Worm (Caenorhabditis elegans): ENCODE measurements around the gene hsp-60.

hsp-60 gene

DNA sequence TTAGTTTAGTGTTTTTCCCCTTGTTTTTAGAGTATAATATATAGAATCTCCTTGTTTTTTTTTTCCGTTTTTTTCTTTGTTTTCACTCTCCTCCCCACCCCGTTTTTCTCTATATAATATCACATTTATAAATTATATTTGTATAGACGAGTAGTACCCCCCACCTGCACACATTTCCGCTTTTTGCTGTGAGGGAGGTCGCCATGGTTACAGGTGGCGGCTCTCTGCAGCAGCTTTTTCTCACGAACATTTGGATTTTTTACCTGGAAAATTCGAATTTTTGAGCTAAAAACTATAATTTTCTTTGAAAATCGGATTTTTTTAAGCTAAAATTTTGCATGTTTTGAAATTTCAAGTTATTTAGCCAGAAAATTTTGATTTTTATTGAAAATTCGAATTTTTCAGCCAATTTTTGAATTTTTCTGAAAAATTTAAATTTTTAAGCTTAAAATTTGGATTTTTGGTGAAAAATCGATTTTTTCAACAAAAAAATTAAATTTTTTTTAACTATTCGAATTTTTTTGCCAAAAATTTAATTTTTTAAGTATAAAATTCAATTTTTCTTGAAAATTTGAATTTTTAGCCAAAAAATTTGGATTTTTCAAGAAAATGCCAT is 6.2 kb downstream of the hsp-60 start:
- TF ChIP-seq gei-8 (GFP tag; optimal IDR thresholded peaks at IDR 0.05) (no peak), aha-1 (tag) (peak; percentile 33), snpc-4 (tag; optimal IDR thresholded peaks at IDR 0.05) (no peak), Y105C5A.15 (GFP tag; IDR thresholded peaks at IDR 0.05) (0 out of 2 replicates have a peak, but pooled peaks have one; percentile 10), dve-1 (tag; optimal IDR thresholded peaks at IDR 0.05; ENCODE audit: insufficient read depth) (no peak), Y5F2A.4 (GFP tag; optimal IDR thresholded peaks at IDR 0.05) (peak; percentile 30), ceh-28 (tag; optimal IDR thresholded peaks at IDR 0.05) (no peak), lim-7 (GFP tag; IDR thresholded peaks at IDR 0.05) (peak; percentile 67; the same call in 1 of the 2 replicates), pha-4 (GFP tag; IDR thresholded peaks at IDR 0.05) (peak; percentile 73), pha-4 (tag; optimal IDR thresholded peaks at IDR 0.05) (no peak), ces-1 (GFP tag; optimal IDR thresholded peaks at IDR 0.05) (no peak), tra-1 (GFP tag; IDR thresholded peaks at IDR 0.05) (no peak), set-16 (GFP tag; IDR thresholded peaks at IDR 0.05) (no peak), lin-38 (GFP tag; IDR thresholded peaks at IDR 0.05) (peak; percentile 46), ceh-62 (tag; optimal IDR thresholded peaks at IDR 0.05) (no peak), vab-7 (GFP tag; IDR thresholded peaks at IDR 0.05) (peak; percentile 43; the same call in 1 of the 2 replicates), hif-1 (tag; optimal IDR thresholded peaks at IDR 0.05) (no peak), aly-2 (tag; optimal IDR thresholded peaks at IDR 0.05) (no peak), T20F7.1 (GFP tag; optimal IDR thresholded peaks at IDR 0.05) (no peak), jun-1 (tag; optimal IDR thresholded peaks at IDR 0.05) (no peak), ceh-20 (GFP tag; IDR thresholded peaks at IDR 0.05) (no peak), ceh-82 (tag; optimal IDR thresholded peaks at IDR 0.05) (no peak), arid-1 (GFP tag; conservative IDR thresholded peaks at IDR 0.05) (peak; percentile 81), F26F4.8 (GFP tag; conservative IDR thresholded peaks at IDR 0.05) (no peak), nhr-6 (tag; optimal IDR thresholded peaks at IDR 0.05) (no peak), nhr-11 (tag; optimal IDR thresholded peaks at IDR 0.05) (no peak), egl-43 (GFP tag; IDR thresholded peaks at IDR 0.05) (peak; percentile 83), skn-1 (tag; optimal IDR thresholded peaks at IDR 0.05) (no peak), Y48G9A.11 (GFP tag; IDR thresholded peaks at IDR 0.05) (peak; percentile 63), saeg-2 (GFP tag; IDR thresholded peaks at IDR 0.05) (no peak), spr-1 (tag; optimal IDR thresholded peaks at IDR 0.05) (no peak), T26A8.4 (GFP tag; IDR thresholded peaks at IDR 0.05) (no peak), nhr-102 (tag; optimal IDR thresholded peaks at IDR 0.05) (peak; percentile 12), D1046.2 (GFP tag; IDR thresholded peaks at IDR 0.05) (peak; percentile 67; the same call in 1 of the 2 replicates), unc-130 (GFP tag; optimal IDR thresholded peaks at IDR 0.05) (peak; percentile 51), daf-19 (GFP tag; conservative IDR thresholded peaks at IDR 0.05) (no peak), snpc-1.2 (GFP tag; IDR thresholded peaks at IDR 0.05) (peak; percentile 56; the same call in 1 of the 2 replicates), F44E2.7 (GFP tag; IDR thresholded peaks at IDR 0.05) (0 out of 2 replicates have a peak, but pooled peaks have one; percentile 15), mdt-29 (GFP tag; IDR thresholded peaks at IDR 0.05) (0 out of 2 replicates have a peak, but pooled peaks have one; percentile 47), nhr-28 (tag; optimal IDR thresholded peaks at IDR 0.05) (no peak), Y75B8A.6 (GFP tag; IDR thresholded peaks at IDR 0.05) (no peak), lin-1 (GFP tag; IDR thresholded peaks at IDR 0.05) (0 out of 2 replicates have a peak, but pooled peaks have one; percentile 40), ama-1 (optimal IDR thresholded peaks at IDR 0.05) (peak; percentile 47), mxl-3 (GFP tag; optimal IDR thresholded peaks at IDR 0.05) (no peak), dmd-9 (GFP tag; IDR thresholded peaks at IDR 0.05) (0 out of 2 replicates have a peak, but pooled peaks have one; percentile 47), lin-15B (tag; optimal IDR thresholded peaks at IDR 0.05) (no peak), lin-39 (tag; optimal IDR thresholded peaks at IDR 0.05) (no peak), madf-5 (GFP tag; IDR thresholded peaks at IDR 0.05) (peak in 1 of 2 experiments; percentile 63; a peak in 1 of 4 replicates), daf-12 (tag; optimal IDR thresholded peaks at IDR 0.05) (no peak), madf-9 (GFP tag; conservative IDR thresholded peaks at IDR 0.05) (0 out of 2 replicates have a peak, but pooled peaks have one; percentile 18), dmd-8 (GFP tag; IDR thresholded peaks at IDR 0.05) (0 out of 2 replicates have a peak, but pooled peaks have one; percentile 15)
